Worm (Caenorhabditis elegans): ENCODE results near the gene F14H8.5.

F14H8.5 gene

ce11 chrV:15065837-15066348, 45.1 kb downstream of the F14H8.5 start, which contains the start of gene otub-1:
Gene otub-1 (plus strand): TSS chrV:15066298.
- TF ChIP-seq F13C5.2 (tag; optimal IDR thresholded peaks at IDR 0.05) (no peak), tbx-11 (GFP tag; IDR thresholded peaks at IDR 0.05) (no peak), ets-7 (tag; optimal IDR thresholded peaks at IDR 0.05) (no peak), hmbx-1 (tag; optimal IDR thresholded peaks at IDR 0.05) (no peak), scrt-1 (GFP tag; IDR thresholded peaks at IDR 0.05) (no peak), sea-1 (GFP tag; conservative IDR thresholded peaks at IDR 0.05) (no peak), aly-1 (tag; optimal IDR thresholded peaks at IDR 0.05) (no peak), tra-4 (tag; optimal IDR thresholded peaks at IDR 0.05) (no peak), ceh-36 (tag; optimal IDR thresholded peaks at IDR 0.05) (no peak), B0310.2 (tag; optimal IDR thresholded peaks at IDR 0.05) (no peak), ceh-13 (GFP tag; optimal IDR thresholded peaks at IDR 0.05) (no peak), pes-1 (GFP tag; IDR thresholded peaks at IDR 0.05) (no peak), hnd-1 (tag; optimal IDR thresholded peaks at IDR 0.05) (no peak), hmg-4 (GFP tag; optimal IDR thresholded peaks at IDR 0.05) (no peak), tbx-37 (GFP tag; conservative IDR thresholded peaks at IDR 0.05) (no peak), flt-1 (GFP tag; IDR thresholded peaks at IDR 0.05) (no peak)

- no peak for TF ChIP-seq sea-1 (GFP tag; conservative IDR thresholded peaks at IDR 0.05)
- TF ChIP-seq tbx-37 (GFP tag; conservative IDR thresholded peaks at IDR 0.05) = no peak
- no peak for TF ChIP-seq hmbx-1 (tag; optimal IDR thresholded peaks at IDR 0.05)
- TF ChIP-seq aly-1 (tag; optimal IDR thresholded peaks at IDR 0.05) = no peak
- no peak for TF ChIP-seq B0310.2 (tag; optimal IDR thresholded peaks at IDR 0.05)
- no peak for TF ChIP-seq ceh-13 (GFP tag; optimal IDR thresholded peaks at IDR 0.05)
- TF ChIP-seq flt-1 (GFP tag; IDR thresholded peaks at IDR 0.05) = no peak
- TF ChIP-seq tra-4 (tag; optimal IDR thresholded peaks at IDR 0.05) = no peak
- no peak for TF ChIP-seq tbx-11 (GFP tag; IDR thresholded peaks at IDR 0.05)
- TF ChIP-seq ets-7 (tag; optimal IDR thresholded peaks at IDR 0.05) = no peak
- TF ChIP-seq F13C5.2 (tag; optimal IDR thresholded peaks at IDR 0.05) = no peak
- TF ChIP-seq hnd-1 (tag; optimal IDR thresholded peaks at IDR 0.05) = no peak
- TF ChIP-seq scrt-1 (GFP tag; IDR thresholded peaks at IDR 0.05) = no peak
- no peak for TF ChIP-seq pes-1 (GFP tag; IDR thresholded peaks at IDR 0.05)
- TF ChIP-seq ceh-36 (tag; optimal IDR thresholded peaks at IDR 0.05) = no peak
Measured at ce11 chrV:15067165-15067564, 46.3 kb downstream of the F14H8.5 start, which contains the start of gene C25D7.10. Gene C25D7.10 (plus strand): TSS chrV:15067465.

ce11 chrV:15068378-15068777, 47.5 kb downstream of the F14H8.5 start, which contains the start of gene dnj-3:
Gene dnj-3 (plus strand): TSS chrV:15068678.
- TF ChIP-seq flt-1 (GFP tag; IDR thresholded peaks at IDR 0.05) = no peak
- TF ChIP-seq ceh-13 (GFP tag; optimal IDR thresholded peaks at IDR 0.05) = no peak
- no peak for TF ChIP-seq aly-1 (tag; optimal IDR thresholded peaks at IDR 0.05)
- TF ChIP-seq ama-1 (optimal IDR thresholded peaks at IDR 0.05) = no peak
- TF ChIP-seq sea-1 (GFP tag; conservative IDR thresholded peaks at IDR 0.05) = no peak
- no peak for TF ChIP-seq pes-1 (GFP tag; IDR thresholded peaks at IDR 0.05)
- TF ChIP-seq tbx-37 (GFP tag; conservative IDR thresholded peaks at IDR 0.05) = no peak
- no peak for TF ChIP-seq hnd-1 (tag; optimal IDR thresholded peaks at IDR 0.05)
- no peak for TF ChIP-seq F13C5.2 (tag; optimal IDR thresholded peaks at IDR 0.05)
- no peak for TF ChIP-seq hmbx-1 (tag; optimal IDR thresholded peaks at IDR 0.05)
- no peak for TF ChIP-seq scrt-1 (GFP tag; IDR thresholded peaks at IDR 0.05)
- no peak for TF ChIP-seq tbx-11 (GFP tag; IDR thresholded peaks at IDR 0.05)
- TF ChIP-seq B0310.2 (tag; optimal IDR thresholded peaks at IDR 0.05) = no peak
- TF ChIP-seq tra-4 (tag; optimal IDR thresholded peaks at IDR 0.05) = no peak

- TF ChIP-seq tbx-11 (GFP tag; IDR thresholded peaks at IDR 0.05) = no peak
- no peak for TF ChIP-seq hmg-4 (GFP tag; optimal IDR thresholded peaks at IDR 0.05)
- TF ChIP-seq ets-7 (tag; optimal IDR thresholded peaks at IDR 0.05) = no peak
- no peak for TF ChIP-seq F13C5.2 (tag; optimal IDR thresholded peaks at IDR 0.05)
- TF ChIP-seq hmbx-1 (tag; optimal IDR thresholded peaks at IDR 0.05) = no peak
Measured at ce11 chrV:15069435-15069985, 48.7 kb downstream of the F14H8.5 start.

- no peak for TF ChIP-seq sea-1 (GFP tag; conservative IDR thresholded peaks at IDR 0.05)
- no peak for TF ChIP-seq scrt-1 (GFP tag; IDR thresholded peaks at IDR 0.05)
- TF ChIP-seq B0310.2 (tag; optimal IDR thresholded peaks at IDR 0.05) = no peak
- TF ChIP-seq tbx-11 (GFP tag; IDR thresholded peaks at IDR 0.05) = no peak
- peak; percentile 53 for TF ChIP-seq hmg-4 (GFP tag; optimal IDR thresholded peaks at IDR 0.05)
- TF ChIP-seq ets-7 (tag; optimal IDR thresholded peaks at IDR 0.05) = no peak
- peak; percentile 14 for TF ChIP-seq aly-1 (tag; optimal IDR thresholded peaks at IDR 0.05)
- TF ChIP-seq flt-1 (GFP tag; IDR thresholded peaks at IDR 0.05) = no peak
- no peak for TF ChIP-seq F13C5.2 (tag; optimal IDR thresholded peaks at IDR 0.05)
Measured at ce11 chrV:15071015-15071810, 50.4 kb downstream of the F14H8.5 start, which contains the start of gene unc-76. Gene unc-76 (plus strand): TSS chrV:15071760.
